Worm (Caenorhabditis elegans) whole organism, late embryonic: ENCODE data around the gene F33A8.7.

ENCODE experiments used
- T23F11.4 ChIP-seq: fragments of 200-800 bp; sonication (Bioruptor generic); optimal IDR thresholded peaks from 2 replicates; lab custom pipeline; 2018; ENCODE audit warnings: mild to moderate bottlenecking, missing genetic modification characterization, missing compliant biosample characterization
- ceh-2 ChIP-seq: sonication (generic microtip); optimal IDR thresholded peaks from 2 replicates; lab custom pipeline; 2016; ENCODE audit warnings: missing genotype, missing genetic modification characterization, missing compliant biosample characterization
- ceh-9 ChIP-seq: sonication (generic microtip); optimal IDR thresholded peaks from 2 replicates; lab custom pipeline; 2016; ENCODE audit warnings: mild to moderate bottlenecking, missing genetic modification characterization, inconsistent platforms, missing compliant biosample characterization
- elt-2 ChIP-seq: sonication (generic microtip); optimal IDR thresholded peaks from 2 replicates; lab custom pipeline; 2016; ENCODE audit warnings: missing genetic modification reagents, missing genetic modification characterization, missing compliant biosample characterization
- ets-4 ChIP-seq: sonication (generic microtip); optimal IDR thresholded peaks from 2 replicates; lab custom pipeline; 2016; ENCODE audit warnings: missing genetic modification characterization, missing compliant biosample characterization
- eyg-1 ChIP-seq: sonication (generic microtip); optimal IDR thresholded peaks from 2 replicates; lab custom pipeline; 2016; ENCODE audit warnings: missing genotype, missing genetic modification characterization, missing compliant biosample characterization
- gmeb-2 ChIP-seq: sonication (generic microtip); optimal IDR thresholded peaks from 2 replicates; lab custom pipeline; 2016; ENCODE audit warnings: missing genetic modification characterization, inconsistent platforms, missing compliant biosample characterization
- pha-2 ChIP-seq: sonication (generic microtip); optimal IDR thresholded peaks from 2 replicates; lab custom pipeline; 2017; ENCODE audit warnings: mild to moderate bottlenecking, missing genetic modification characterization, missing compliant biosample characterization
- pha-4 ChIP-seq: fragments of 150-350 bp; optimal IDR thresholded peaks from 2 replicates; lab custom pipeline; 2018; ENCODE audit warnings: missing biosample characterization, missing genetic modification reagents, missing genetic modification characterization
- zip-5 ChIP-seq: sonication (generic microtip); optimal IDR thresholded peaks from 2 replicates; lab custom pipeline; 2016; ENCODE audit warnings: missing genetic modification characterization, missing compliant biosample characterization

ce11 chrII:11072565-11072964 is 47.1 kb upstream of the F33A8.7 start:
- no peak for TF ChIP-seq elt-2 (tag; lab: Kevin White, UChicago)
- TF ChIP-seq zip-5 (tag; lab: Kevin White, UChicago) = no peak
- no peak for TF ChIP-seq pha-2 (tag; lab: Kevin White, UChicago)
- TF ChIP-seq T23F11.4 (GFP tag; lab: Kevin White, UChicago) = no peak
- no peak for TF ChIP-seq gmeb-2 (tag; lab: Kevin White, UChicago)
- no peak for TF ChIP-seq ceh-2 (tag; lab: Kevin White, UChicago)
- TF ChIP-seq eyg-1 = no peak
- TF ChIP-seq ceh-9 = no peak
- TF ChIP-seq pha-4 (tag; lab: Kevin White, UChicago) = no peak
- no peak for TF ChIP-seq ets-4 (tag; lab: Kevin White, UChicago)
